Worm (Caenorhabditis elegans) whole organism, L4/young adult: ENCODE results near the gene cnp-2.

Source experiments
- W03F9.2 ChIP-seq: fragments of 150-350 bp; optimal IDR thresholded peaks from 2 replicates; lab custom pipeline; 2014; ENCODE audit warnings: missing biosample characterization, missing genetic modification characterization
- dao-5 ChIP-seq: sonication (generic microtip); optimal IDR thresholded peaks from 2 replicates; lab custom pipeline; 2016; ENCODE audit warnings: missing genotype, missing genetic modification characterization, moderate library complexity, missing compliant biosample characterization
- him-1 ChIP-seq: sonication (generic microtip); optimal IDR thresholded peaks from 2 replicates; lab custom pipeline; 2016; ENCODE audit warnings: missing genotype, missing genetic modification reagents, missing genetic modification characterization, missing compliant biosample characterization

ce11 chrII:12769947-12770346 is 9.3 kb downstream of the cnp-2 start:
- TF ChIP-seq him-1 (tag; lab: Kevin White, UChicago) = no peak
- TF ChIP-seq W03F9.2 (tag; lab: Kevin White, UChicago) = no peak
- no peak for TF ChIP-seq dao-5 (tag; lab: Kevin White, UChicago)
